Worm (Caenorhabditis elegans) whole organism, L3 larva: ENCODE measurements around the gene eri-9.
A peak's percentile ranks its signal among the peaks of the same experiment; 100 is the strongest.

Experiments used
- R02D3.7 ChIP-seq: fragments of 150-350 bp; optimal IDR thresholded peaks from 2 replicates; lab custom pipeline; 2014; ENCODE audit warnings: missing biosample characterization, missing genetic modification characterization
- ZK546.5 ChIP-seq: sonication (generic microtip); optimal IDR thresholded peaks from 2 replicates; lab custom pipeline; 2017; ENCODE audit warnings: missing biosample characterization, missing genetic modification characterization
- aly-2 ChIP-seq: fragments of 150-350 bp; optimal IDR thresholded peaks from 2 replicates; lab custom pipeline; 2014; ENCODE audit warnings: missing biosample characterization, missing genetic modification characterization
- ama-1 ChIP-seq: fragments of 150-350 bp; optimal IDR thresholded peaks from 2 replicates; lab custom pipeline; 2018
- ceh-28 ChIP-seq: fragments of 150-350 bp; optimal IDR thresholded peaks from 2 replicates; lab custom pipeline; 2014; ENCODE audit warnings: missing biosample characterization, missing genetic modification reagents, missing genetic modification characterization
- ceh-82 ChIP-seq: fragments of 150-350 bp; optimal IDR thresholded peaks from 2 replicates; lab custom pipeline; 2014; ENCODE audit warnings: missing biosample characterization, missing genetic modification characterization
- ceh-9 ChIP-seq: sonication (generic microtip); optimal IDR thresholded peaks from 2 replicates; lab custom pipeline; 2018; ENCODE audit warnings: missing biosample characterization, missing genetic modification characterization
- daf-12 ChIP-seq: fragments of 150-350 bp; optimal IDR thresholded peaks from 2 replicates; lab custom pipeline; 2014; ENCODE audit warnings: missing biosample characterization, missing genetic modification reagents, missing genetic modification characterization
- egl-27 ChIP-seq: sonication (generic microtip); optimal IDR thresholded peaks from 4 replicates; lab custom pipeline; 2017; ENCODE audit warnings: missing biosample characterization, missing genetic modification reagents, missing genetic modification characterization
- egl-5 ChIP-seq: fragments of 150-350 bp; optimal IDR thresholded peaks from 2 replicates; lab custom pipeline; 2017; ENCODE audit warnings: missing biosample characterization, missing genetic modification reagents, missing genetic modification characterization, inconsistent platforms
- elt-1 ChIP-seq: fragments of 150-350 bp; optimal IDR thresholded peaks from 2 replicates; lab custom pipeline; 2014; ENCODE audit warnings: missing biosample characterization, missing genetic modification characterization
- elt-2 ChIP-seq: sonication (generic microtip); optimal IDR thresholded peaks from 2 replicates; lab custom pipeline; 2016; ENCODE audit warnings: missing genetic modification reagents, mild to moderate bottlenecking, missing genetic modification characterization, missing compliant biosample characterization
- elt-3 ChIP-seq, 3 experiments: fragments of 150-350 bp in 1 of 3; sonication (generic microtip) in 2 of 3; optimal IDR thresholded peaks; 2 replicates in 2 of 3; 4 replicates in 1 of 3; lab custom pipeline; 2014 to 2017; ENCODE audit warnings: missing biosample characterization in 3 of 3, missing genetic modification characterization in 3 of 3
- eor-1 ChIP-seq, 2 experiments: fragments of 150-350 bp; optimal IDR thresholded peaks; 2 replicates each; lab custom pipeline; 2014 to 2018; ENCODE audit warnings: missing biosample characterization in 2 of 2, missing genetic modification characterization in 2 of 2
- fkh-10 ChIP-seq: sonication (generic microtip); optimal IDR thresholded peaks from 2 replicates; lab custom pipeline; 2017; ENCODE audit warnings: missing biosample characterization, missing genetic modification reagents, missing genetic modification characterization
- fkh-2 ChIP-seq: fragments of 150-350 bp; optimal IDR thresholded peaks from 2 replicates; lab custom pipeline; 2014; ENCODE audit warnings: missing biosample characterization, missing genetic modification reagents, missing genetic modification characterization
- hmg-11 ChIP-seq: sonication (generic microtip); optimal IDR thresholded peaks from 2 replicates; lab custom pipeline; 2016; ENCODE audit warnings: missing genetic modification characterization, missing compliant biosample characterization
- jun-1 ChIP-seq: fragments of 150-350 bp; optimal IDR thresholded peaks from 2 replicates; lab custom pipeline; 2014; ENCODE audit warnings: missing biosample characterization, missing genetic modification reagents, missing genetic modification characterization
- lin-15B ChIP-seq: fragments of 150-350 bp; optimal IDR thresholded peaks from 2 replicates; lab custom pipeline; 2014; ENCODE audit warnings: missing biosample characterization, missing genetic modification characterization
- lin-39 ChIP-seq: fragments of 150-350 bp; optimal IDR thresholded peaks from 2 replicates; lab custom pipeline; 2018; ENCODE audit warnings: missing biosample characterization, missing genetic modification reagents, missing genetic modification characterization
- lsy-12 ChIP-seq: sonication (generic microtip); optimal IDR thresholded peaks from 2 replicates; lab custom pipeline; 2016; ENCODE audit warnings: mild to moderate bottlenecking, missing genetic modification characterization, missing compliant biosample characterization
- mdl-1 ChIP-seq: fragments of 150-350 bp; optimal IDR thresholded peaks from 2 replicates; lab custom pipeline; 2014; ENCODE audit warnings: missing biosample characterization, missing genetic modification characterization
- mml-1 ChIP-seq: fragments of 150-350 bp; sonication (generic microtip); optimal IDR thresholded peaks from 3 replicates; lab custom pipeline; 2014; ENCODE audit warnings: missing biosample characterization, missing genetic modification characterization
- nfya-1 ChIP-seq: sonication (generic microtip); optimal IDR thresholded peaks from 2 replicates; lab custom pipeline; 2017; ENCODE audit warnings: missing genetic modification characterization, mild to moderate bottlenecking, missing compliant biosample characterization, antibody characterized with exemption, moderate library complexity; ENCODE audit not compliant: insufficient read depth
- nhr-11 ChIP-seq: fragments of 150-350 bp; optimal IDR thresholded peaks from 2 replicates; lab custom pipeline; 2014; ENCODE audit warnings: missing biosample characterization, missing genetic modification characterization
- nhr-12 ChIP-seq: fragments of 150-350 bp; optimal IDR thresholded peaks from 2 replicates; lab custom pipeline; 2014; ENCODE audit warnings: missing biosample characterization, missing genetic modification characterization
- nhr-23 ChIP-seq: fragments of 150-350 bp; optimal IDR thresholded peaks from 2 replicates; lab custom pipeline; 2014; ENCODE audit warnings: missing biosample characterization, missing genetic modification reagents, missing genetic modification characterization
- nhr-237 ChIP-seq: fragments of 150-350 bp; optimal IDR thresholded peaks from 2 replicates; lab custom pipeline; 2014; ENCODE audit warnings: missing biosample characterization, missing genetic modification characterization
- nhr-25 ChIP-seq: sonication (generic microtip); optimal IDR thresholded peaks from 2 replicates; lab custom pipeline; 2017; ENCODE audit warnings: missing biosample characterization, missing genetic modification characterization
- nhr-43 ChIP-seq: sonication (generic microtip); optimal IDR thresholded peaks from 2 replicates; lab custom pipeline; 2016; ENCODE audit warnings: mild to moderate bottlenecking, missing genetic modification characterization, missing compliant biosample characterization; ENCODE audit not compliant: poor library complexity, severe bottlenecking
- nhr-67 ChIP-seq: fragments of 150-350 bp; optimal IDR thresholded peaks from 2 replicates; lab custom pipeline; 2014; ENCODE audit warnings: missing biosample characterization, missing genetic modification characterization
- nhr-76 ChIP-seq: fragments of 150-350 bp; sonication (generic microtip); optimal IDR thresholded peaks from 5 replicates; lab custom pipeline; 2014; ENCODE audit warnings: missing biosample characterization, missing genetic modification characterization
- nhr-77 ChIP-seq: fragments of 150-350 bp; optimal IDR thresholded peaks from 2 replicates; lab custom pipeline; 2014; ENCODE audit warnings: missing biosample characterization, missing genetic modification characterization
- pha-4 ChIP-seq: fragments of 150-350 bp; optimal IDR thresholded peaks from 2 replicates; lab custom pipeline; 2014; ENCODE audit warnings: missing biosample characterization, missing genetic modification reagents, missing genetic modification characterization
- pqm-1 ChIP-seq: fragments of 150-350 bp; optimal IDR thresholded peaks from 2 replicates; lab custom pipeline; 2017; ENCODE audit warnings: missing biosample characterization, missing genetic modification characterization, inconsistent platforms
- sea-2 ChIP-seq: fragments of 150-350 bp; sonication (generic microtip); optimal IDR thresholded peaks from 4 replicates; lab custom pipeline; 2014; ENCODE audit warnings: missing biosample characterization, missing genetic modification reagents, missing genetic modification characterization
- skn-1 ChIP-seq: fragments of 150-350 bp; optimal IDR thresholded peaks from 2 replicates; lab custom pipeline; 2014; ENCODE audit warnings: missing biosample characterization, missing genetic modification characterization
- snpc-4 ChIP-seq: fragments of 150-350 bp; optimal IDR thresholded peaks from 2 replicates; lab custom pipeline; 2014; ENCODE audit warnings: missing biosample characterization, missing genetic modification characterization
- tbx-2 ChIP-seq: sonication (generic microtip); optimal IDR thresholded peaks from 2 replicates; lab custom pipeline; 2016; ENCODE audit warnings: mild to moderate bottlenecking, missing genetic modification characterization, missing compliant biosample characterization
- unc-39 ChIP-seq: sonication (generic microtip); optimal IDR thresholded peaks from 4 replicates; lab custom pipeline; 2017; ENCODE audit warnings: missing biosample characterization, missing genetic modification characterization
- unc-62 ChIP-seq: fragments of 150-350 bp; sonication (generic microtip); optimal IDR thresholded peaks from 4 replicates; lab custom pipeline; 2014; ENCODE audit warnings: missing biosample characterization, missing genetic modification reagents, missing genetic modification characterization
- ztf-11 ChIP-seq: fragments of 150-350 bp; optimal IDR thresholded peaks from 2 replicates; lab custom pipeline; 2014; ENCODE audit warnings: missing biosample characterization, missing genetic modification characterization
- ztf-4 ChIP-seq: fragments of 150-350 bp; optimal IDR thresholded peaks from 2 replicates; lab custom pipeline; 2014; ENCODE audit warnings: missing biosample characterization, missing genetic modification characterization

eri-9 gene

DNA sequence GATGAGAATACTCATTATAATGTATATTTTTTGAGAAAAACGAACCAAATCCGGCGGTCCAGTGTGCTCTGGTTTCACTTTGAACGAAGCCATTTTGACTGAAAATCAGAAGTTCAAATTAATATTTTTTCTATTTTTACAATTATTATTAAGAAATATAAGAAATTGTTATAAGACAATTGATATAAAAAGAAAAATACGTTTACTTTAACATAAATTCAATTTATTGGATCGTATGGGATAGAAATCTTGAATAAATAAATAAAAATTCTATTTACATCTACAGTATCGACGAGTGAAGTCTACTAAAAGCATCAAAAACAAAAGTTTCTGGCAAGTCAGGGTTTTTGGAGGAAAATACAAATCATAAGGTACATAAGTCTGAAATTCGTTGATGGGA is 28.0 kb downstream of the eri-9 start, which contains the start of gene C27F2.4:
C27F2.4 (minus strand) TSS at position 101 of the 400 bp plus-strand sequence.
- TF ChIP-seq mml-1 (tag; lab: Kevin White, UChicago) (no peak), jun-1 (tag; lab: Kevin White, UChicago) (no peak), lsy-12 (no peak), nhr-43 (no peak), fkh-10 (no peak), ztf-11 (no peak), tbx-2 (tag; lab: Kevin White, UChicago) (no peak), eor-1 (tag; optimal IDR thresholded peaks at IDR 0.05; lab: Kevin White, UChicago) (no peak), R02D3.7 (tag; lab: Kevin White, UChicago) (no peak), elt-1 (tag; lab: Kevin White, UChicago) (no peak)

DNA sequence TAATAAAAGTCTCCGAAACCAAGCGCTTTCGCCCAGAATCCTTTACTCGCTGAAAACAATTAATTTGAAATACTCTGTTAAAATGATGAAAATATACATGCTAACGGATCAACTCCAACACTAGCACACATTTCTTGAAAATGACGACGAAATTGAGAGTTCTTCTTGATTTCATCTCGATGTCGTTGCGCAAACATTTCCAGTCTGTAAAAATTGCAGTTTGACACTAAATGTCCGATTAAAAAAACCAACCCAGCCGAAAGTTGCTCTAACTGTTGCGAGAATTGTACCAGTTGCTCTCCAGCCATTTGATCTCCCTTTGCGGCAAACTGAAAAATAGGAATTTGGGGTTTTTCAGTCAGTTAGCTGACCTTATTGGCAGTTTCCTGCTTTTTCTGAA is 29.0 kb downstream of the eri-9 start:
- TF ChIP-seq aly-2 (tag; lab: Kevin White, UChicago) (no peak), unc-39 (tag; lab: Kevin White, UChicago) (no peak), elt-3 (tag; optimal IDR thresholded peaks at IDR 0.05; lab: Kevin White, UChicago) (no peak), R02D3.7 (tag; lab: Kevin White, UChicago) (no peak), ceh-28 (no peak), fkh-10 (no peak), ceh-82 (tag; lab: Kevin White, UChicago) (no peak), egl-27 (tag; lab: Kevin White, UChicago) (no peak), snpc-4 (tag; lab: Kevin White, UChicago) (no peak), nhr-12 (no peak), tbx-2 (tag; lab: Kevin White, UChicago) (no peak), nhr-237 (tag; lab: Kevin White, UChicago) (no peak), lsy-12 (no peak), nhr-77 (tag; lab: Kevin White, UChicago) (no peak), elt-2 (tag; lab: Kevin White, UChicago) (no peak), ama-1 (lab: Kevin White, UChicago) (no peak), nhr-76 (tag; lab: Kevin White, UChicago) (no peak)

DNA sequence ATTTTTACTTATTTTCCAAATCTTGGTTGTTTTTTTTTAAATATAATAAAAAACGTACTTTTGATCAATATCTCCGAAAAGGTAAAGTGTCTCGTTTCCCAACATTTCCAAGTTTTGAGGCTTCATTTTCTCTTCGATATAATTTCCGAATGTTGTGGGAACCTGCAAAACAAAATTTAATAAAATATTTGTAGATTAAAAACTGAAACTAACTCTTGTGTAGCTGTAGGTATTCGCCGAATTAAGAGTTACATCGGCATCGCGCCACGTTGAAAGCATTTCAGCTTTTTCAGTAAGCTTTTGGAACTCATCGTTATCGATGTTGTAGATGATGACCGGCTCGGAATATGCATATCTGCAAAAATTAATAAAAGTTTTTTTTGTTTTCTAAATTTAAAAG is 30.1 kb downstream of the eri-9 start, which contains the start of gene vps-22:
vps-22 (minus strand) TSS at position 101 of the 400 bp plus-strand sequence.
- TF ChIP-seq jun-1 (tag; lab: Kevin White, UChicago) (no peak), nhr-237 (tag; lab: Kevin White, UChicago) (no peak), mml-1 (tag; lab: Kevin White, UChicago) (no peak), fkh-10 (no peak), ama-1 (lab: Kevin White, UChicago) (no peak), ZK546.5 (tag; lab: Kevin White, UChicago) (no peak), unc-62 (GFP tag; lab: Kevin White, UChicago) (no peak), elt-2 (tag; lab: Kevin White, UChicago) (no peak), ztf-4 (tag; lab: Kevin White, UChicago) (no peak), egl-27 (tag; lab: Kevin White, UChicago) (no peak), ztf-11 (no peak), skn-1 (no peak), sea-2 (no peak), elt-3 (tag; optimal IDR thresholded peaks at IDR 0.05; lab: Kevin White, UChicago) (no peak)

DNA sequence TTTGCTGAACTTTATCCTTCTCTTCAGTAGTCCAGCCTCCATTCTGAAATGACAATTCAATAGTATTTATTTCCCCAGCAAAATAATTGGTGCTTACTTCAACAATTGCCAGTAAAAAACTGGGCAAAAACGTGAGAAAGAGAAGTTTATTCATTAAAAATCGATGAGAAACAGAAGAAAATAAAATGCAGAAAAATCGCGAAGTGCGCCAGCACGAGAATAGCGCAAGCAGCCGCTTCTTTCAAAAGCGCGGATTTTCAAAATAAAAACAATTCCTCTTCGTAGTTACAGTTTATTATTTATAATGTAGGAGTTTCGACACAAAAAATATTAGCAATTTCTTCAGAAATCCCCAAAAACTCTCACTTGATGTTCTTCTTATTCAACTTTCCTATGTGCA is 30.6 kb downstream of the eri-9 start, which contains the start of gene C27F2.9:
C27F2.9 (minus strand) TSS at position 159 of the 400 bp plus-strand sequence.
- peak; percentile 3 for TF ChIP-seq fkh-10
- peak; percentile 75 for TF ChIP-seq ceh-28
- TF ChIP-seq lin-39 = peak; percentile 67
- peak; percentile 34 for TF ChIP-seq pqm-1
- peak; percentile 91 for TF ChIP-seq nhr-23 (tag; lab: Kevin White, UChicago)
- TF ChIP-seq tbx-2 (tag; lab: Kevin White, UChicago) = peak; percentile 70
- peak; percentile 84 for TF ChIP-seq lin-15B (tag; lab: Kevin White, UChicago)
- TF ChIP-seq ceh-9 = no peak
- TF ChIP-seq ama-1 (lab: Kevin White, UChicago) = peak; percentile 43
- TF ChIP-seq eor-1 (tag; optimal IDR thresholded peaks at IDR 0.05; lab: Kevin White, UChicago) = no peak
- TF ChIP-seq R02D3.7 (tag; lab: Kevin White, UChicago) = peak; percentile 79
- TF ChIP-seq nhr-76 (tag; lab: Kevin White, UChicago) = no peak
- TF ChIP-seq jun-1 (tag; lab: Kevin White, UChicago) = peak; percentile 60
- TF ChIP-seq skn-1 = peak; percentile 64
- no peak for TF ChIP-seq unc-62 (GFP tag; lab: Kevin White, UChicago)
- no peak for TF ChIP-seq ztf-4 (tag; lab: Kevin White, UChicago)
- TF ChIP-seq nhr-11 (tag; lab: Kevin White, UChicago) = peak; percentile 51
- TF ChIP-seq egl-5 = peak; percentile 12
- no peak for TF ChIP-seq mdl-1 (tag; lab: Kevin White, UChicago)
- peak; percentile 55 for TF ChIP-seq elt-2 (tag; lab: Kevin White, UChicago)
- TF ChIP-seq ZK546.5 (tag; lab: Kevin White, UChicago) = no peak
- no peak for TF ChIP-seq sea-2
- TF ChIP-seq lsy-12 = peak; percentile 72
- no peak for TF ChIP-seq aly-2 (tag; lab: Kevin White, UChicago)
- TF ChIP-seq nhr-43 = peak; percentile 83
- no peak for TF ChIP-seq nhr-237 (tag; lab: Kevin White, UChicago)
- TF ChIP-seq nhr-25 (tag; lab: Kevin White, UChicago) = peak; percentile 79
- TF ChIP-seq nfya-1 (tag; lab: Kevin White, UChicago) = peak; percentile 92
- TF ChIP-seq snpc-4 (tag; lab: Kevin White, UChicago) = peak; percentile 91
- peak; percentile 22 for TF ChIP-seq fkh-2 (tag; lab: Kevin White, UChicago)
- no peak for TF ChIP-seq nhr-67 (tag; lab: Kevin White, UChicago)
- TF ChIP-seq ztf-11 = no peak
- peak; percentile 63 for TF ChIP-seq hmg-11 (tag; lab: Kevin White, UChicago)
- no peak for TF ChIP-seq daf-12 (tag; lab: Kevin White, UChicago)
- peak; percentile 92 for TF ChIP-seq pha-4
- TF ChIP-seq egl-27 (tag; lab: Kevin White, UChicago) = no peak
